Fruit fly (Drosophila melanogaster) whole organism, adult: ENCODE results near the gene Alp1.
A peak's percentile ranks its signal among the peaks of the same experiment; 100 is the strongest.

ENCODE experiments used
- CG11617 ChIP-seq: fragments of 200-800 bp; sonication (Bioruptor generic); optimal IDR thresholded peaks from 2 replicates; lab custom pipeline; 2017; ENCODE audit warnings: mild to moderate bottlenecking, missing biosample characterization, missing genetic modification reagents, missing genetic modification characterization
- CG14711 ChIP-seq: fragments of 200-800 bp; sonication (Bioruptor generic); optimal IDR thresholded peaks from 2 replicates; lab custom pipeline; 2018; ENCODE audit warnings: missing biosample characterization, mild to moderate bottlenecking, missing genetic modification characterization, moderate library complexity
- CG33017 ChIP-seq: fragments of 200-800 bp; sonication (Bioruptor generic); optimal IDR thresholded peaks from 2 replicates; lab custom pipeline; 2018; ENCODE audit warnings: missing biosample characterization, mild to moderate bottlenecking, missing genetic modification characterization, moderate library complexity
- CG5204 ChIP-seq: fragments of 200-800 bp; sonication (Bioruptor generic); optimal IDR thresholded peaks from 2 replicates; lab custom pipeline; 2016; ENCODE audit warnings: missing biosample characterization, missing genetic modification characterization
- CG7045 ChIP-seq: fragments of 200-800 bp; sonication (Bioruptor generic); optimal IDR thresholded peaks from 2 replicates; lab custom pipeline; 2017; ENCODE audit warnings: missing biosample characterization, mild to moderate bottlenecking, missing genetic modification characterization
- Crg-1 ChIP-seq: fragments of 200-800 bp; sonication (Bioruptor generic); optimal IDR thresholded peaks from 2 replicates; lab custom pipeline; 2016; ENCODE audit warnings: missing biosample characterization, missing genetic modification characterization
- Hr96 ChIP-seq: fragments of 200-800 bp; sonication (Bioruptor generic); optimal IDR thresholded peaks from 2 replicates; lab custom pipeline; 2016; ENCODE audit warnings: missing biosample characterization, missing genetic modification characterization
- bab1 ChIP-seq: fragments of 200-800 bp; sonication (Bioruptor generic); optimal IDR thresholded peaks from 3 replicates; lab custom pipeline; 2019; ENCODE audit warnings: missing biosample characterization, mild to moderate bottlenecking, missing genetic modification characterization, moderate library complexity
- cic ChIP-seq: fragments of 200-800 bp; sonication (Bioruptor generic); optimal IDR thresholded peaks from 2 replicates; lab custom pipeline; 2017; ENCODE audit warnings: missing biosample characterization, mild to moderate bottlenecking, missing genetic modification characterization, moderate library complexity
- cnc ChIP-seq, 2 experiments: fragments of >200 bp; optimal IDR thresholded peaks; 2 replicates each; lab custom pipeline; 2017
- kay ChIP-seq: fragments of 200-800 bp; sonication (Bioruptor generic); peaks from one replicate; lab custom pipeline; 2016; ENCODE audit warnings: missing biosample characterization, missing genetic modification characterization, borderline replicate concordance
- pad ChIP-seq: fragments of 200-800 bp; sonication (Bioruptor generic); optimal IDR thresholded peaks from 3 replicates; lab custom pipeline; 2017; ENCODE audit warnings: missing biosample characterization, missing genetic modification characterization, mild to moderate bottlenecking, moderate library complexity, missing genetic modification reagents
- toe ChIP-seq: fragments of 200-800 bp; sonication (Bioruptor generic); optimal IDR thresholded peaks from 2 replicates; lab custom pipeline; 2016; ENCODE audit warnings: missing biosample characterization, missing genetic modification characterization

dm6 chr3L:21490486-21490885, 45.9 kb upstream of the Alp1 start, which contains the start of gene Neu2:
- no peak for TF ChIP-seq CG11617 (GFP tag; lab: Kevin White, UChicago)
- no peak for TF ChIP-seq Crg-1 (GFP tag; lab: Kevin White, UChicago)
- no peak for TF ChIP-seq cic (GFP tag; lab: Kevin White, UChicago)
- TF ChIP-seq bab1 (GFP tag; lab: Kevin White, UChicago) = no peak
- TF ChIP-seq toe = no peak
- TF ChIP-seq CG7045 (GFP tag; lab: Kevin White, UChicago) = no peak
- TF ChIP-seq Hr96 = no peak
- no peak for TF ChIP-seq CG33017
- no peak for TF ChIP-seq CG14711
- no peak for TF ChIP-seq pad (GFP tag; lab: Kevin White, UChicago)
- peak; percentile 28 for TF ChIP-seq kay
- TF ChIP-seq cnc (optimal IDR thresholded peaks at IDR 0.05; lab: Kevin White, UChicago) = no peak
- TF ChIP-seq CG5204 (GFP tag; lab: Kevin White, UChicago) = no peak
